3 fruit fly cellular contexts compared by ENCODE assay signal in the genomic region with DNA sequence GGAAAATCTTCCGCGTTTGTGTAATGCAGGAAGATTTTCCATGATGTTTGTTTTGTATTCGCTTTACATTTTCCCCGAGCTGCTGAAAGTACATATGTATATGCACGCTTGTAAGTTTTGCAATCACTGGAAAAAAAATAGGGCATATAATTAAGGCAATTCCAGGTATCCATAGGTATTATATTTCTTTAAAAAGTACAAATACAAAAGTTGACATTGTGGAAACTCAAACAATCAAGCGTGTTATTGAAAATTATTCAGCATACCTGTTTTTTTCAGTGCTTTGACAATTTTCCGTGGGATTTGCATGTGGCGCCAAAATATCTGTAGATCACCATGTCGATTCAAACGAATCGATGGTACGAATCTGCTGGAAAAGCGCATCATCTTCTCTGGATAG.
TF ChIP-seq lines count a peak whose summit lies in the region.

No protein-coding gene starts in this region.

- TF ChIP-seq CTCF in whole organism, embryonic (GFP tag; optimal IDR thresholded peaks at IDR 0.05; lab: Kevin White, UChicago), result no peak

TF ChIP-seq in whole organism, embryonic, 481 proteins besides CTCF, POLR2A, EP300 and RAD21:
- TF ChIP-seq Elba2 (GFP tag; optimal IDR thresholded peaks at IDR 0.05; lab: Kevin White, UChicago), result no peak
- TF ChIP-seq CG16813 (GFP tag; IDR thresholded peaks at IDR 0.05; lab: Robert Waterston, UW; ENCODE audit: partially characterized antibody), result no peak
- no peak for TF ChIP-seq ara (GFP tag; IDR thresholded peaks at IDR 0.05; lab: Robert Waterston, UW)
- no peak for TF ChIP-seq CG1233 (GFP tag; optimal IDR thresholded peaks at IDR 0.05; lab: Kevin White, UChicago)
- TF ChIP-seq vnd (GFP tag; IDR thresholded peaks at IDR 0.05; lab: Robert Waterston, UW; ENCODE audit: partially characterized antibody), result no peak
- no peak for TF ChIP-seq B-H2 (GFP tag; optimal IDR thresholded peaks at IDR 0.05; lab: Kevin White, UChicago)
- TF ChIP-seq CG6683 (GFP tag; optimal IDR thresholded peaks at IDR 0.05; lab: Kevin White, UChicago), result no peak
- TF ChIP-seq sens (GFP tag; lab: Kevin White, UChicago), result peak; percentile 55
- no peak for TF ChIP-seq az2 (GFP tag; optimal IDR thresholded peaks at IDR 0.05; lab: Kevin White, UChicago)
- peak; percentile 56 for TF ChIP-seq Drgx (GFP tag; IDR thresholded peaks at IDR 0.05; lab: Robert Waterston, UW)
- TF ChIP-seq Atf-2 (GFP tag; optimal IDR thresholded peaks at IDR 0.05; lab: Kevin White, UChicago), result no peak
- no peak for TF ChIP-seq Doc2 (GFP tag; IDR thresholded peaks at IDR 0.05; lab: Robert Waterston, UW)
- no peak for TF ChIP-seq pb (GFP tag; optimal IDR thresholded peaks at IDR 0.05; lab: Kevin White, UChicago)
- no peak for TF ChIP-seq CG17912 (GFP tag; optimal IDR thresholded peaks at IDR 0.05; lab: Kevin White, UChicago)
- TF ChIP-seq eve (GFP tag; optimal IDR thresholded peaks at IDR 0.05; lab: Kevin White, UChicago), result no peak
- TF ChIP-seq CG4282 (GFP tag; optimal IDR thresholded peaks at IDR 0.05; lab: Kevin White, UChicago), result no peak
- no peak for TF ChIP-seq Dll (GFP tag; IDR thresholded peaks at IDR 0.05; lab: Robert Waterston, UW; ENCODE audit: partially characterized antibody)
- no peak for TF ChIP-seq CG5245 (GFP tag; optimal IDR thresholded peaks at IDR 0.05; lab: Kevin White, UChicago)
- TF ChIP-seq nau (GFP tag; optimal IDR thresholded peaks at IDR 0.05; lab: Kevin White, UChicago), result no peak
- no peak for TF ChIP-seq p53 (GFP tag; optimal IDR thresholded peaks at IDR 0.05; lab: Kevin White, UChicago)
- TF ChIP-seq phol (tag; optimal IDR thresholded peaks at IDR 0.05; lab: Kevin White, UChicago), result peak; percentile 10
- no peak for TF ChIP-seq Dbx (GFP tag; IDR thresholded peaks at IDR 0.05; lab: Robert Waterston, UW)
- no peak for TF ChIP-seq CG2199 (GFP tag; IDR thresholded peaks at IDR 0.05; lab: Robert Waterston, UW)

TF ChIP-seq in whole organism, prepupa, 60 proteins besides CTCF, POLR2A, EP300 and RAD21 (continues in another document):
- TF ChIP-seq CG10669 (GFP tag; optimal IDR thresholded peaks at IDR 0.05; lab: Kevin White, UChicago), result no peak
- TF ChIP-seq Hr39 (GFP tag; optimal IDR thresholded peaks at IDR 0.05; lab: Kevin White, UChicago), result peak; percentile 40
- TF ChIP-seq dsx (GFP tag; optimal IDR thresholded peaks at IDR 0.05; lab: Kevin White, UChicago; ENCODE audit: poor library complexity, severe bottlenecking), result no peak
- peak; percentile 60 for TF ChIP-seq eg (GFP tag; IDR thresholded peaks at IDR 0.05; lab: Robert Waterston, UW)
- peak; percentile 74 for TF ChIP-seq CG8119 (GFP tag; IDR thresholded peaks at IDR 0.05; lab: Robert Waterston, UW)
- no peak for TF ChIP-seq fd59A (GFP tag; optimal IDR thresholded peaks at IDR 0.05; lab: Kevin White, UChicago)
- peak; percentile 36 for TF ChIP-seq pdm3 (GFP tag; optimal IDR thresholded peaks at IDR 0.05; lab: Kevin White, UChicago)
- TF ChIP-seq acj6 (GFP tag; optimal IDR thresholded peaks at IDR 0.05; lab: Kevin White, UChicago), result peak; percentile 43
- TF ChIP-seq CG3919 (GFP tag; optimal IDR thresholded peaks at IDR 0.05; lab: Kevin White, UChicago), result peak; percentile 25
- peak; percentile 10 for TF ChIP-seq CG11902 (GFP tag; optimal IDR thresholded peaks at IDR 0.05; lab: Kevin White, UChicago)
- peak; percentile 31 for TF ChIP-seq OdsH (GFP tag; optimal IDR thresholded peaks at IDR 0.05; lab: Kevin White, UChicago)
- TF ChIP-seq Met (GFP tag; optimal IDR thresholded peaks at IDR 0.05; lab: Kevin White, UChicago), result peak; percentile 10
- TF ChIP-seq ss (GFP tag; optimal IDR thresholded peaks at IDR 0.05; lab: Kevin White, UChicago), result no peak
- no peak for TF ChIP-seq fd85E (GFP tag; optimal IDR thresholded peaks at IDR 0.05; lab: Kevin White, UChicago)
- TF ChIP-seq topi (GFP tag; optimal IDR thresholded peaks at IDR 0.05; lab: Kevin White, UChicago), result no peak
- peak; percentile 48; the same call in 1 of the 3 replicates for TF ChIP-seq CG6163 (GFP tag; IDR thresholded peaks at IDR 0.05; lab: Robert Waterston, UW)
- no peak for TF ChIP-seq CG9139 (GFP tag; optimal IDR thresholded peaks at IDR 0.05; lab: Kevin White, UChicago)
- no peak for TF ChIP-seq Eip75B (GFP tag; optimal IDR thresholded peaks at IDR 0.05; lab: Kevin White, UChicago)
- peak; percentile 20 for TF ChIP-seq Sox14 (GFP tag; optimal IDR thresholded peaks at IDR 0.05; lab: Kevin White, UChicago)
- TF ChIP-seq CG6854 (GFP tag; optimal IDR thresholded peaks at IDR 0.05; lab: Kevin White, UChicago), result no peak
- peak; percentile 17; the same call in 1 of the 2 replicates for TF ChIP-seq Gug (GFP tag; IDR thresholded peaks at IDR 0.05; lab: Robert Waterston, UW)
- TF ChIP-seq CG7368 (GFP tag; optimal IDR thresholded peaks at IDR 0.05; lab: Kevin White, UChicago), result peak; percentile 17
- peak; percentile 71 for TF ChIP-seq svp (GFP tag; lab: Kevin White, UChicago)
- no peak for TF ChIP-seq cyc (GFP tag; optimal IDR thresholded peaks at IDR 0.05; lab: Kevin White, UChicago)
- TF ChIP-seq CG11294 (GFP tag; IDR thresholded peaks at IDR 0.05; lab: Robert Waterston, UW), result peak; percentile 19; the same call in 1 of the 2 replicates
- TF ChIP-seq Lpt (GFP tag; optimal IDR thresholded peaks at IDR 0.05; lab: Kevin White, UChicago), result peak; percentile 43
- peak; percentile 72 for TF ChIP-seq CG32006 (GFP tag; optimal IDR thresholded peaks at IDR 0.05; lab: Kevin White, UChicago)
- TF ChIP-seq Sox15 (GFP tag; optimal IDR thresholded peaks at IDR 0.05; lab: Kevin White, UChicago), result no peak
- no peak for TF ChIP-seq salr (GFP tag; optimal IDR thresholded peaks at IDR 0.05; lab: Kevin White, UChicago)
- peak; percentile 67 for TF ChIP-seq CG4318 (GFP tag; optimal IDR thresholded peaks at IDR 0.05; lab: Kevin White, UChicago)
- peak; percentile 5 for TF ChIP-seq esn (GFP tag; optimal IDR thresholded peaks at IDR 0.05; lab: Kevin White, UChicago)
- TF ChIP-seq CG8632 (GFP tag; optimal IDR thresholded peaks at IDR 0.05; lab: Kevin White, UChicago), result no peak
- no peak for TF ChIP-seq Sox102F (GFP tag; optimal IDR thresholded peaks at IDR 0.05; lab: Kevin White, UChicago)
- peak; percentile 73 for TF ChIP-seq Eip78C (GFP tag; lab: Kevin White, UChicago)

TF ChIP-seq in whole organism, pupa, 21 proteins besides CTCF, POLR2A, EP300 and RAD21:
- TF ChIP-seq CG17806 (tag; optimal IDR thresholded peaks at IDR 0.05; lab: Kevin White, UChicago), result peak; percentile 10
- peak; percentile 73 for TF ChIP-seq CG32121 (GFP tag; IDR thresholded peaks at IDR 0.05; lab: Robert Waterston, UW)
- no peak for TF ChIP-seq CG12605 (GFP tag; IDR thresholded peaks at IDR 0.05; lab: Robert Waterston, UW)
- peak; percentile 6 for TF ChIP-seq CG8159 (tag; optimal IDR thresholded peaks at IDR 0.05; lab: Kevin White, UChicago)
- peak; percentile 64 for TF ChIP-seq CG4496 (GFP tag; IDR thresholded peaks at IDR 0.05; lab: Robert Waterston, UW)
- TF ChIP-seq Pif1A (GFP tag; optimal IDR thresholded peaks at IDR 0.05; lab: Kevin White, UChicago), result peak; percentile 24
- TF ChIP-seq CG15710 (tag; optimal IDR thresholded peaks at IDR 0.05; lab: Kevin White, UChicago), result no peak
- peak; percentile 32 for TF ChIP-seq CG14655 (GFP tag; optimal IDR thresholded peaks at IDR 0.05; lab: Kevin White, UChicago)
- TF ChIP-seq rn (GFP tag; IDR thresholded peaks at IDR 0.05; lab: Robert Waterston, UW), result peak; percentile 35; the same call in 1 of the 2 replicates
- TF ChIP-seq CG8301 (tag; optimal IDR thresholded peaks at IDR 0.05; lab: Kevin White, UChicago), result peak; percentile 21
- TF ChIP-seq EcR (GFP tag; optimal IDR thresholded peaks at IDR 0.05; lab: Kevin White, UChicago), result no peak
- TF ChIP-seq Ets98B (GFP tag; IDR thresholded peaks at IDR 0.05; lab: Robert Waterston, UW), result peak; percentile 59
- no peak for TF ChIP-seq CG10348 (GFP tag; IDR thresholded peaks at IDR 0.05; lab: Robert Waterston, UW)
- no peak for TF ChIP-seq Snoo (tag; optimal IDR thresholded peaks at IDR 0.05; lab: Kevin White, UChicago)
- no peak for TF ChIP-seq CG34367 (tag; optimal IDR thresholded peaks at IDR 0.05; lab: Kevin White, UChicago)
- peak; percentile 39; the same call in 1 of the 3 replicates for TF ChIP-seq fd96Ca (GFP tag; IDR thresholded peaks at IDR 0.05; lab: Robert Waterston, UW)
TF ChIP-seq in whole organism, pupa: peak in this region for 10.

Comparison
In these comparisons a context has a peak if more than half of its experiments do, and no peak if none do; other contexts are left out.
1. Of the 7 proteins assayed by ChIP-seq in both whole organism, embryonic and whole organism, prepupa: peak only in whole organism, embryonic: none; only in whole organism, prepupa: Gug, Hr39 and Lpt; in both: none; in neither: 4.